Worm (Caenorhabditis elegans): Measurements from ENCODE around the gene Y81B9A.1.

Y81B9A.1 gene

ce11 chrX:9242123-9242522 is 49.9 kb downstream of the Y81B9A.1 start, which contains the start of gene lgc-4:
lgc-4 (minus strand) TSS chrX:9242223.
- no peak for TF ChIP-seq lag-1 (GFP tag; IDR thresholded peaks at IDR 0.05)
- TF ChIP-seq attf-3 (GFP tag; conservative IDR thresholded peaks at IDR 0.05) = no peak
- TF ChIP-seq hlh-12 (tag; optimal IDR thresholded peaks at IDR 0.05) = no peak
- no peak for TF ChIP-seq F37B4.10 (GFP tag; IDR thresholded peaks at IDR 0.05)
- TF ChIP-seq madf-6 (GFP tag; IDR thresholded peaks at IDR 0.05) = no peak
- no peak for TF ChIP-seq mel-28 (tag; optimal IDR thresholded peaks at IDR 0.05; ENCODE audit: borderline replicate concordance)
- TF ChIP-seq efl-1 (GFP tag; optimal IDR thresholded peaks at IDR 0.05) = no peak
- no peak for TF ChIP-seq ztf-6 (GFP tag; IDR thresholded peaks at IDR 0.05)
- TF ChIP-seq Y79H2A.3 (GFP tag; conservative IDR thresholded peaks at IDR 0.05) = no peak
- TF ChIP-seq nfya-2 (GFP tag; IDR thresholded peaks at IDR 0.05) = no peak

DNA sequence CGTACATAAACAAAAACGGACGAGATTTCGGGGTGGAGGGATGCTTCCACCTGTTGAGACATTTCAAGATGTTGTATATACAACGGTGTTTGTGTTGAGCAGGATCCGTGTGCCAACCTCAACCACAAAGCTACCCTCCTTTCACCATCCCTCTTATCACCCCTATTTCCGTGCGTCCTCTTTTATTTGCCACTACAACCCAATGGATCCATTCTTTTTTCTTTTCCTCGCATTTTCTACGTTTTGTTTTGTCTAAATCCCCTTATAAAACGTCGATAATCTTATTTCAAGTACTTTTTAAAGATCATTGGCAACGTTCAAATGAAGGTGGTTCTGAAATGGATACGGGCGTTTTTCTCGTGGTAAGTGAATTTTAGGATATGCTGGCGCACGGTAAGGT is 51.0 kb downstream of the Y81B9A.1 start, which contains the start of gene gpa-12:
Gene gpa-12 (plus strand): TSS at position 301 of the 400 bp plus-strand sequence.
- TF ChIP-seq efl-1 (GFP tag; optimal IDR thresholded peaks at IDR 0.05) (no peak), cebp-1 (GFP tag; IDR thresholded peaks at IDR 0.05) (no peak), cebp-1 (tag; optimal IDR thresholded peaks at IDR 0.05) (no peak), aptf-2 (GFP tag; conservative IDR thresholded peaks at IDR 0.05) (no peak), tbp1 (GFP tag; optimal IDR thresholded peaks at IDR 0.05) (no peak), B0035.1 (tag; optimal IDR thresholded peaks at IDR 0.05) (no peak), ekl-4 (GFP tag; IDR thresholded peaks at IDR 0.05) (no peak)
